Fruit fly (Drosophila melanogaster): ENCODE measurements around the gene CG46448.

DNA sequence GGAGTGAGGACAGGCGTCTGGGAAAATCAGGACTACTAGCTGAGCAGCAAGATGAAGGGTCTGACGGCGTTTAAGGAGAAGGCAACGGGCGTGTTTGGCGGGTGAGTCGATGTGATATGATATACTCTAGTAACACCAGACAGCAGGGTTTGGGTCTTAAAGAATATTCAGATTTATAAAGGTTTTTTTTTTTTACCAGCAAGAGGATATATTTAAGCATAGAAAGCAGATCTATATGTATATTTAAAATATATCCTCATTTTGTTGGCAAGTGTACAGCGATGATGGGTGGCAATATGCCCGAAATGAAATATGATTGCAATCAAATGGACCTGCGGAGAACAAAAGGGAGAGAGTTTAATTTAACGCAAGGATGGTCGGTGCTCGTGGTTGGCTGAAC, 10.7 kb downstream of the CG46448 start:
- TF ChIP-seq CG14711 (tag; optimal IDR thresholded peaks at IDR 0.05) (no peak), cnc (optimal IDR thresholded peaks at IDR 0.05) (no peak), CG5204 (GFP tag; optimal IDR thresholded peaks at IDR 0.05) (no peak), CG33017 (tag; optimal IDR thresholded peaks at IDR 0.05) (no peak), Mnt (GFP tag; optimal IDR thresholded peaks at IDR 0.05) (no peak), Clk (GFP tag; optimal IDR thresholded peaks at IDR 0.05) (no peak), CG7101 (tag; optimal IDR thresholded peaks at IDR 0.05) (no peak), CG11617 (GFP tag; optimal IDR thresholded peaks at IDR 0.05) (no peak), CG12768 (GFP tag; optimal IDR thresholded peaks at IDR 0.05) (no peak), bab1 (GFP tag; optimal IDR thresholded peaks at IDR 0.05) (no peak), kay (GFP tag; ENCODE audit: borderline replicate concordance) (no peak)
